Fruit fly (Drosophila melanogaster): ENCODE results near the gene CG7342.

DNA sequence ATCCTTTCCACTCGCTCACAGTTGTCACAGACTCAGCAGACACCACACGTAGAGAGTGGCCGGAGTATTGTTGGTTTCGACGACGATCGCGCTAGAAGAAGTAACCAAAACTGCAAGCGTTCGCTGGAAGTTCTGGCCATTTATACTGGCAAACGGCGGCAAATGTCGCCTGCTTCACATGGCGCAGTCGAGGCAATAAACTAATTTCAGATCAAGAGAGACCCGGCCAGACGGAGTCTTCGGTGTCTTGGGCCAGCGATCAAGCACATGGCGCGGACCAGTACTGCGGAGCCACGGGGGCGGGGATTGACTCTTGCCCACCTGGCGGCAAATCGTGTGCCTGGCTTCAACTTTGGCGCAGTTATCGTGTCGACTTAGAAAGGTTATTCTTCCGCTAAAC lies 4.3 kb upstream of the CG7342 start, which contains the start of gene Cpr92A:
- TF ChIP-seq CG6276 (GFP tag; optimal IDR thresholded peaks at IDR 0.05), result no peak
- no peak for TF ChIP-seq CG11294 (GFP tag; IDR thresholded peaks at IDR 0.05)
- TF ChIP-seq Hr39 (GFP tag; optimal IDR thresholded peaks at IDR 0.05), result no peak
- TF ChIP-seq CG31627 (GFP tag; optimal IDR thresholded peaks at IDR 0.05), result no peak
- no peak for TF ChIP-seq acj6 (GFP tag; optimal IDR thresholded peaks at IDR 0.05)
- TF ChIP-seq svp (GFP tag), result no peak
- TF ChIP-seq Met (GFP tag; optimal IDR thresholded peaks at IDR 0.05), result no peak
- TF ChIP-seq Gug (GFP tag; IDR thresholded peaks at IDR 0.05), result no peak
- TF ChIP-seq Blimp-1 (GFP tag; optimal IDR thresholded peaks at IDR 0.05), result no peak
- TF ChIP-seq cyc (GFP tag; optimal IDR thresholded peaks at IDR 0.05), result no peak
- TF ChIP-seq Eip93F (GFP tag; optimal IDR thresholded peaks at IDR 0.05), result no peak
- no peak for TF ChIP-seq CG3919 (GFP tag; optimal IDR thresholded peaks at IDR 0.05)
- no peak for TF ChIP-seq fd85E (GFP tag; optimal IDR thresholded peaks at IDR 0.05)
- no peak for TF ChIP-seq Ets21C (GFP tag; optimal IDR thresholded peaks at IDR 0.05)

Data from whole organism, prepupa.